Worm (Caenorhabditis elegans): Measurements from ENCODE around the gene C47A4.1.

DNA sequence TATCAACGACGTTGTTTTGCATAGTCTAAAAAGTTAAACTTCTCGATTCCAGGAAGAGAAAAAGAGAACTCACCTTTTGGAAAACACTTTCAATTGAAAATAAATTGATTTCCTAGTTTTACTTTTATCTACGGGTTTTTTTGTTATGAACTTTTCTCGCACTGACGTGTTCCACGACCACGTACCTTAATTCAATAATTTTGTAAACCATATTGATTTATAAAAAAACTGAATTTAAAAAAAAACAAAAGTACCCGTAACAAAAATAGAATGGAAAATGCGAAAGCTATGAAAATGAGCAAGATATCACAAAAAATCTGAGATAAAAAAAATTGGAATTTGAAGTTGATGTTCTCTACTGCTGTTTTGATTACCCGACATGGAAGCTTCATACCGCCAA is 26.1 kb upstream of the C47A4.1 start, which contains the start of gene C47A4.3:
- TF ChIP-seq B0310.2 (tag; optimal IDR thresholded peaks at IDR 0.05) (no peak), hmbx-1 (tag; optimal IDR thresholded peaks at IDR 0.05) (no peak), ceh-36 (tag; optimal IDR thresholded peaks at IDR 0.05) (no peak)
